Fruit fly (Drosophila melanogaster) whole organism, embryonic: Measurements from ENCODE around the gene CG5103.
A peak's percentile ranks its signal among the peaks of the same experiment; 100 is the strongest.

Experiments
- Asciz ChIP-seq: fragments of 200-800 bp; sonication (Bioruptor generic); optimal IDR thresholded peaks from 2 replicates; lab custom pipeline; 2017; ENCODE audit warnings: missing biosample characterization, mild to moderate bottlenecking, missing genetic modification characterization, missing genetic modification reagents
- CG10366 ChIP-seq: fragments of 200-800 bp; sonication (Bioruptor generic); IDR thresholded peaks from 2 replicates; pipeline ENCODE4 v1.3.6; 2022; ENCODE audit warnings: missing biosample characterization, missing genetic modification characterization
- CG10979 ChIP-seq: fragments of 200-800 bp; sonication (Bioruptor generic); optimal IDR thresholded peaks from 2 replicates; lab custom pipeline; 2018; ENCODE audit warnings: missing biosample characterization, mild to moderate bottlenecking, missing genetic modification characterization, moderate library complexity
- CG11398 ChIP-seq: fragments of 200-800 bp; sonication (Bioruptor generic); optimal IDR thresholded peaks from 2 replicates; lab custom pipeline; 2016; ENCODE audit warnings: missing biosample characterization, missing genetic modification characterization
- CG11723 ChIP-seq: fragments of 200-800 bp; sonication (Bioruptor generic); optimal IDR thresholded peaks from 2 replicates; lab custom pipeline; 2017; ENCODE audit warnings: missing biosample characterization, mild to moderate bottlenecking, missing genetic modification characterization
- CG15696 ChIP-seq: fragments of 200-800 bp; sonication (Bioruptor generic); optimal IDR thresholded peaks from 2 replicates; lab custom pipeline; 2019; ENCODE audit warnings: missing biosample characterization, mild to moderate bottlenecking, missing genetic modification characterization, moderate library complexity
- CG16813 ChIP-seq: fragments of 200-800 bp; sonication (Bioruptor generic); IDR thresholded peaks from 3 replicates; pipeline ENCODE4 v1.3.6; 2022; ENCODE audit warnings: missing biosample characterization, missing genetic modification characterization; ENCODE audit not compliant: partially characterized antibody
- CG17328 ChIP-seq: fragments of 200-800 bp; sonication (Bioruptor generic); IDR thresholded peaks from 2 replicates; pipeline ENCODE4 v1.3.6; 2022; ENCODE audit warnings: missing biosample characterization, missing genetic modification characterization
- CG17829 ChIP-seq: fragments of 200-800 bp; optimal IDR thresholded peaks from 2 replicates; lab custom pipeline; 2019; ENCODE audit warnings: missing biosample characterization, mild to moderate bottlenecking, missing genetic modification characterization, moderate library complexity
- CG18599 ChIP-seq: fragments of 200-800 bp; sonication (Bioruptor generic); optimal IDR thresholded peaks from 3 replicates; lab custom pipeline; 2017; ENCODE audit warnings: missing biosample characterization, missing genetic modification characterization, mild to moderate bottlenecking, moderate library complexity, missing genetic modification reagents
- CG2199 ChIP-seq: fragments of 200-800 bp; sonication (Bioruptor generic); IDR thresholded peaks from 3 replicates; pipeline ENCODE4 v1.3.6; 2022; ENCODE audit warnings: missing biosample characterization, missing genetic modification characterization
- CG2712 ChIP-seq: fragments of 200-800 bp; optimal IDR thresholded peaks from 3 replicates; lab custom pipeline; 2019; ENCODE audit warnings: missing biosample characterization, mild to moderate bottlenecking, missing genetic modification characterization, moderate library complexity
- CG7556 ChIP-seq: fragments of 200-800 bp; sonication (Bioruptor generic); optimal IDR thresholded peaks from 2 replicates; lab custom pipeline; 2017; ENCODE audit warnings: missing biosample characterization, mild to moderate bottlenecking, missing genetic modification characterization
- CG8765 ChIP-seq: fragments of 200-800 bp; sonication (Bioruptor generic); IDR thresholded peaks from 2 replicates; pipeline ENCODE4 v1.3.6; 2022; ENCODE audit warnings: missing biosample characterization, missing genetic modification characterization
- CG9932 ChIP-seq: fragments of 200-800 bp; sonication (Bioruptor generic); IDR thresholded peaks from 2 replicates; pipeline ENCODE4 v1.3.6; 2022; ENCODE audit warnings: missing biosample characterization, missing genetic modification characterization
- D19A ChIP-seq: fragments of 200-800 bp; optimal IDR thresholded peaks from 3 replicates; lab custom pipeline; 2019; ENCODE audit warnings: missing biosample characterization, mild to moderate bottlenecking, missing genetic modification characterization, moderate library complexity
- Doc3 ChIP-seq: fragments of 200-800 bp; sonication (Bioruptor generic); IDR thresholded peaks from 3 replicates; pipeline ENCODE4 v1.3.6; 2022; ENCODE audit warnings: missing biosample characterization, missing genetic modification characterization; ENCODE audit not compliant: partially characterized antibody
- E2f2 ChIP-seq: fragments of 200-800 bp; sonication (Bioruptor generic); IDR thresholded peaks from 2 replicates; pipeline ENCODE4 v1.3.6; 2022; ENCODE audit warnings: missing biosample characterization, missing genetic modification characterization
- Ets65A ChIP-seq: fragments of 200-800 bp; sonication (Bioruptor generic); peaks from one replicate; lab custom pipeline; 2016; ENCODE audit warnings: missing biosample characterization, missing genetic modification characterization
- Hr3 ChIP-seq: fragments of 200-800 bp; sonication (Bioruptor generic); optimal IDR thresholded peaks from 3 replicates; lab custom pipeline; 2016; ENCODE audit warnings: missing biosample characterization, missing genetic modification characterization
- Hr51 ChIP-seq, 2 experiments: fragments of 200-800 bp; sonication (Bioruptor generic); optimal IDR thresholded peaks; 2 replicates in 1 of 2; 3 replicates in 1 of 2; lab custom pipeline; 2016 to 2018; ENCODE audit warnings: missing biosample characterization in 2 of 2, missing genetic modification characterization in 2 of 2, mild to moderate bottlenecking in 1 of 2, moderate library complexity in 1 of 2
- Hr78 ChIP-seq, 2 experiments: fragments of 200-800 bp in 1 of 2; fragments of >200 bp in 1 of 2; sonication (Bioruptor generic) in 1 of 2; optimal IDR thresholded peaks; 2 replicates each; lab custom pipeline; 2017 to 2019; ENCODE audit warnings: missing biosample characterization in 2 of 2, missing genetic modification characterization in 2 of 2, mild to moderate bottlenecking in 1 of 2, moderate library complexity in 1 of 2
- Jarid2 ChIP-seq: fragments of 200-800 bp; sonication (Bioruptor generic); optimal IDR thresholded peaks from 3 replicates; lab custom pipeline; 2017; ENCODE audit warnings: mild to moderate bottlenecking, missing biosample characterization, missing genetic modification reagents, missing genetic modification characterization
- Kr ChIP-seq: fragments of 200-800 bp; sonication (Bioruptor generic); optimal IDR thresholded peaks from 2 replicates; lab custom pipeline; 2017; ENCODE audit warnings: missing biosample characterization, mild to moderate bottlenecking, missing genetic modification characterization
- Mad ChIP-seq: fragments of 200-800 bp; sonication (Bioruptor generic); optimal IDR thresholded peaks from 2 replicates; lab custom pipeline; 2016; ENCODE audit warnings: missing biosample characterization, missing genetic modification characterization
- Spps ChIP-seq: fragments of 200-800 bp; sonication (Bioruptor generic); optimal IDR thresholded peaks from 2 replicates; lab custom pipeline; 2018; ENCODE audit warnings: missing biosample characterization, mild to moderate bottlenecking, missing genetic modification characterization
- al ChIP-seq: fragments of 200-800 bp; sonication (Bioruptor generic); IDR thresholded peaks from 2 replicates; pipeline ENCODE4 v1.3.6; 2022; ENCODE audit warnings: missing biosample characterization, missing genetic modification characterization
- ara ChIP-seq: fragments of 200-800 bp; sonication (Bioruptor generic); IDR thresholded peaks from 2 replicates; pipeline ENCODE4 v1.3.6; 2022; ENCODE audit warnings: missing biosample characterization, missing genetic modification characterization
- bsh ChIP-seq, 2 experiments: fragments of 200-800 bp; sonication (Bioruptor generic); optimal IDR thresholded peaks; 2 replicates each; lab custom pipeline; 2017 to 2018; ENCODE audit warnings: mild to moderate bottlenecking in 2 of 2, missing biosample characterization in 2 of 2, missing genetic modification characterization in 2 of 2, moderate library complexity in 1 of 2
- caup ChIP-seq: fragments of 200-800 bp; sonication (Bioruptor generic); optimal IDR thresholded peaks from 3 replicates; lab custom pipeline; 2017; ENCODE audit warnings: missing biosample characterization, mild to moderate bottlenecking, missing genetic modification characterization, moderate library complexity; ENCODE audit not compliant: severe bottlenecking
- crp ChIP-seq, 2 experiments: fragments of 200-800 bp; sonication (Bioruptor generic); optimal IDR thresholded peaks; 2 replicates in 1 of 2; 3 replicates in 1 of 2; lab custom pipeline; 2017; ENCODE audit warnings: missing biosample characterization in 2 of 2, missing genetic modification characterization in 2 of 2, mild to moderate bottlenecking in 1 of 2, moderate library complexity in 1 of 2
- ems ChIP-seq: fragments of 200-800 bp; sonication (Bioruptor generic); optimal IDR thresholded peaks from 3 replicates; lab custom pipeline; 2016; ENCODE audit warnings: missing biosample characterization, missing genetic modification characterization
- fd96Cb ChIP-seq: fragments of 200-800 bp; sonication (Bioruptor generic); optimal IDR thresholded peaks from 2 replicates; lab custom pipeline; 2018; ENCODE audit warnings: missing biosample characterization, mild to moderate bottlenecking, missing genetic modification characterization, moderate library complexity
- gcm2 ChIP-seq: fragments of 200-800 bp; sonication (Bioruptor generic); optimal IDR thresholded peaks from 2 replicates; lab custom pipeline; 2016; ENCODE audit warnings: missing biosample characterization, missing genetic modification characterization
- nerfin-1 ChIP-seq: fragments of 200-800 bp; sonication (Bioruptor generic); optimal IDR thresholded peaks from 3 replicates; lab custom pipeline; 2019; ENCODE audit warnings: missing biosample characterization, mild to moderate bottlenecking, missing genetic modification characterization, moderate library complexity
- nerfin-2 ChIP-seq: fragments of 200-800 bp; sonication (Bioruptor generic); IDR thresholded peaks from 2 replicates; pipeline ENCODE4 v1.3.6; 2022; ENCODE audit warnings: missing biosample characterization, missing genetic modification characterization; ENCODE audit not compliant: partially characterized antibody
- nmo ChIP-seq: fragments of 200-800 bp; sonication (Bioruptor generic); optimal IDR thresholded peaks from 2 replicates; lab custom pipeline; 2018; ENCODE audit warnings: missing biosample characterization, mild to moderate bottlenecking, missing genetic modification characterization, moderate library complexity
- pros ChIP-seq: fragments of 200-800 bp; sonication (Bioruptor generic); optimal IDR thresholded peaks from 3 replicates; lab custom pipeline; 2019; ENCODE audit warnings: missing biosample characterization, mild to moderate bottlenecking, missing genetic modification characterization, moderate library complexity
- row ChIP-seq: fragments of 200-800 bp; sonication (Bioruptor generic); IDR thresholded peaks from 3 replicates; pipeline ENCODE4 v1.3.6; 2022; ENCODE audit warnings: missing biosample characterization, missing genetic modification characterization
- run ChIP-seq: fragments of 200-800 bp; sonication (Bioruptor generic); optimal IDR thresholded peaks from 3 replicates; lab custom pipeline; 2018; ENCODE audit warnings: missing biosample characterization, mild to moderate bottlenecking, missing genetic modification characterization
- tll ChIP-seq, 2 experiments: fragments of 200-800 bp in 1 of 2; fragments of >200 bp in 1 of 2; sonication (Bioruptor generic) in 1 of 2; optimal IDR thresholded peaks; 2 replicates each; lab custom pipeline; 2017 to 2019; ENCODE audit warnings: missing biosample characterization in 2 of 2, missing genetic modification characterization in 2 of 2, mild to moderate bottlenecking in 1 of 2, moderate library complexity in 1 of 2
- wdn ChIP-seq: fragments of 200-800 bp; sonication (Bioruptor generic); IDR thresholded peaks from 2 replicates; pipeline ENCODE4 v1.3.6; 2022; ENCODE audit warnings: missing biosample characterization, missing genetic modification characterization
- z ChIP-seq: fragments of 200-800 bp; sonication (Bioruptor generic); IDR thresholded peaks from 3 replicates; pipeline ENCODE4 v1.3.6; 2022; ENCODE audit warnings: missing biosample characterization, missing genetic modification characterization
- zen ChIP-seq: fragments of 200-800 bp; sonication (Bioruptor generic); optimal IDR thresholded peaks from 3 replicates; lab custom pipeline; 2018; ENCODE audit warnings: missing biosample characterization, mild to moderate bottlenecking, missing genetic modification characterization, moderate library complexity

CG5103 gene

dm6 chr3L:18304367-18305003 lies 10.4 kb upstream of the CG5103 start, which contains the start of gene grim (continued):
- TF ChIP-seq wdn (GFP tag; lab: Robert Waterston, UW), result no peak
- peak; percentile 73 for TF ChIP-seq Jarid2
- no peak for TF ChIP-seq row
- TF ChIP-seq z (GFP tag; lab: Robert Waterston, UW), result 0 out of 3 replicates have a peak, but pooled peaks have one; percentile 6
- TF ChIP-seq E2f2 (GFP tag; lab: Robert Waterston, UW), result no peak
- no peak for TF ChIP-seq ara (GFP tag; lab: Robert Waterston, UW)
- no peak for TF ChIP-seq Mad (GFP tag; lab: Kevin White, UChicago)
- no peak for TF ChIP-seq run (tag; lab: Kevin White, UChicago)
- no peak for TF ChIP-seq CG11723

DNA sequence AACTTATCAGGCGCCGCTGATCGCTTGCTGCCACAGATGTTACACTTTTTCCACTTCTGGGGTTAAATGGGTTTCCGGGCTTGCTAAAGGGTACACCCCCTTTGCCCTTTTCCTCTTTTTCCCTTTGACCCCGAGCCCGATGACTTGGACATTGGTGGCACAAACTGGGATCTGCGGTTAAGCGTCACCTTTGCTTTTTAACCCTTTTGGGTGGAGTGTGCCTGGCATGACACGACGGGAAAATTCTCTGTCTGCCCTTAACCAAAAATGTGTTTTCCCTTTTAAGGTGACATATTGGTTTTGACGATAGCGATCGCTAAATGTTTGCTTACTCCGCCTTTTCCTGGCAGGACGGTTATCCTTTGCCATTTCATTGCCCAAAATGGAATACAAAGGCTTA lies 8.0 kb upstream of the CG5103 start:
- TF ChIP-seq Kr (GFP tag; lab: Kevin White, UChicago) (peak; percentile 59), Ets65A (GFP tag; lab: Kevin White, UChicago) (peak; percentile 74), CG9932 (GFP tag; lab: Robert Waterston, UW) (no peak), CG2712 (tag; lab: Kevin White, UChicago) (no peak), gcm2 (GFP tag; lab: Kevin White, UChicago) (no peak), CG10366 (GFP tag; lab: Robert Waterston, UW) (no peak), D19A (tag; lab: Kevin White, UChicago) (no peak), Hr51 (GFP tag; optimal IDR thresholded peaks at IDR 0.05; lab: Kevin White, UChicago) (no peak), tll (GFP tag; optimal IDR thresholded peaks at IDR 0.05; lab: Kevin White, UChicago) (peak in 1 of 2 experiments; percentile 16), pros (GFP tag; lab: Kevin White, UChicago) (peak; percentile 37), CG17328 (no peak), Asciz (GFP tag; lab: Kevin White, UChicago) (no peak)

dm6 chr3L:18301160-18301559 lies 7.1 kb upstream of the CG5103 start, which contains the start of gene CG13700:
Gene CG13700, minus strand, starts transcription at chr3L:18301260.
- TF ChIP-seq Spps (tag; lab: Kevin White, UChicago), result no peak
- TF ChIP-seq CG8765, result no peak
- TF ChIP-seq nerfin-2 (GFP tag; lab: Robert Waterston, UW), result no peak
- no peak for TF ChIP-seq crp (GFP tag; optimal IDR thresholded peaks at IDR 0.05; lab: Kevin White, UChicago)
- no peak for TF ChIP-seq caup (GFP tag; lab: Kevin White, UChicago)
- TF ChIP-seq, all 482 proteins: peak for 0

DNA sequence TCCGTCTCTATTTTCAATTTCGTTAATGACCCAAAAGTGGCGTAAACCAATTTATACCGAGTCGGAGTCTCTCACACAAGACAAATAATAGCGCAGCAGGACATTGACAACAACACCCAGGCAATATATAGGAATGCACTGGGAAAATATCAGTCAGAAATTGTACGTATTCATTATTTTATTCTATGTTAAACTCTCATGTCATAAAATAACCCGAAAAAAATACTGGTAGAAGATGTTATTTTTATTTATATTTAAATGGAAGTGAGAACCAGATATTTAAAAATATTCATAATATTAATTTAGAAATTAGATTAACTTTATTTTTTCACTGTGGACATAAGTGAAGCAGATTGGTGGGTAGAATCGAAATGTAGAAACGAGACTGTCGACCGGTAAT lies 3.3 kb upstream of the CG5103 start:
- TF ChIP-seq CG16813 (GFP tag; lab: Robert Waterston, UW) (no peak), Doc3 (GFP tag; lab: Robert Waterston, UW) (no peak), CG10979 (peak; percentile 78), CG7556 (GFP tag; lab: Kevin White, UChicago) (peak; percentile 47), fd96Cb (tag; lab: Kevin White, UChicago) (peak; percentile 20), Hr78 (GFP tag; optimal IDR thresholded peaks at IDR 0.05; lab: Kevin White, UChicago) (no peak), Hr3 (peak; percentile 19), CG15696 (tag; lab: Kevin White, UChicago) (peak; percentile 89), bsh (GFP tag; optimal IDR thresholded peaks at IDR 0.05; lab: Kevin White, UChicago) (peak in 1 of 2 experiments; percentile 66), CG18599 (no peak), ems (GFP tag; lab: Kevin White, UChicago) (no peak), nmo (GFP tag; lab: Kevin White, UChicago) (peak; percentile 66), CG2199 (no peak), al (GFP tag; lab: Robert Waterston, UW) (no peak), z (GFP tag; lab: Robert Waterston, UW) (no peak), CG17829 (tag; lab: Kevin White, UChicago) (peak; percentile 66), CG11398 (GFP tag; lab: Kevin White, UChicago) (no peak), nerfin-1 (peak; percentile 9), zen (tag; lab: Kevin White, UChicago) (peak; percentile 94)
